Worm (Caenorhabditis elegans) whole organism, L2 larva: Measurements from ENCODE around the gene C50F4.1.

ENCODE experiments used
- lin-13 ChIP-seq: fragments of 150-350 bp; optimal IDR thresholded peaks from 2 replicates; lab custom pipeline; 2014; ENCODE audit warnings: missing biosample characterization, missing genetic modification reagents, missing genetic modification characterization
- nhr-21 ChIP-seq: fragments of 150-350 bp; optimal IDR thresholded peaks from 2 replicates; lab custom pipeline; 2014; ENCODE audit warnings: missing biosample characterization, missing genetic modification characterization
- ztf-1 ChIP-seq: fragments of 200-800 bp; sonication (Bioruptor generic); conservative IDR thresholded peaks from 2 replicates; pipeline ENCODE4 v1.3.6; 2022; ENCODE audit warnings: missing genetic modification characterization, missing compliant biosample characterization
- ztf-11 ChIP-seq: sonication (generic microtip); optimal IDR thresholded peaks from 2 replicates; lab custom pipeline; 2017; ENCODE audit warnings: missing biosample characterization, missing genetic modification characterization

DNA sequence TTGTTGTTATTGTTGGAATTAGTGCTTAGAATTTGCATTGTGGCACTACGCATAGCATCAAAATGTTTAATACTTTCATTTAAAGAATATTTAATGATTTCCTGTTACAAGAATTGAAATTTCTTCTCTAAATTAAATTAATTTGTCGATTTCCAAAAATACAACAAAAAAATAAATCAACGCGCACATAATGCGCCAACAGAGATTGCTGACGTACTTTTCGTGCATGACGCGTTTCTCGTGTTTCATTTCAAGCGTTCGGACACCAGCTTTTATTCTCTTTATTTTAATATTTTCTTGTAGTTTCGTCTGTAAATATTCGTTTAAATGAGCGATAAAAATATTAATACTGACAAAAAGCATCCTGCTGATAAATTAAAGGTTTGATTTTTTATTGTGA, 13.0 kb upstream of the C50F4.1 start, which contains the start of gene eif-2Bdelta:
- no peak for TF ChIP-seq nhr-21 (tag; lab: Kevin White, UChicago)
- no peak for TF ChIP-seq ztf-11
- no peak for TF ChIP-seq lin-13 (GFP tag; lab: Kevin White, UChicago)
- TF ChIP-seq ztf-1 (GFP tag; lab: Robert Waterston, UW), result no peak
